Fruit fly (Drosophila melanogaster): ENCODE data around the gene daed.

The daed gene

DNA sequence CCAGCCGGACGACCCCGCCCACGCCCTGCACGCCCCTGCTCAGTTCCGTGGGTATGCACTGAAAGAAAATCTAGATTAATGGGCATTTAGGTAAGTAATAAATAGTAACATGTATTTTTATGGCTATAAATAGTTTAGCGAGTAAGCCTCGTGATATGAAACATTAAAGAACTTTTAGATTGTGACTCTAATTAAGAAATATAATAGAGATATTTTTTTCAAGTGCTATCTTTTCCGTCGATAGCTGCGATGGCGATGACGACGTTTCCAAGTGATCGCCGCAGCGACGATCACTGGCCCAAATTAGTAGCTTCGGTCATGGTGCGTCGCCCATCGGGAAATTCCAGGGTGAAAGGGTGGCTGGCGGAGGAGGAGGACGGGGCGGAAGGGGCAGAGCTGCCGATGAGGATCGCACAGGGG, 36.0 kb downstream of the daed start (continued):
- TF ChIP-seq MTF-1 (GFP tag; optimal IDR thresholded peaks at IDR 0.05; ENCODE audit: borderline replicate concordance) (peak; percentile 84), CG12236 (GFP tag; optimal IDR thresholded peaks at IDR 0.05) (peak; percentile 44), Dip3 (GFP tag; optimal IDR thresholded peaks at IDR 0.05) (peak; percentile 66), Antp (GFP tag; optimal IDR thresholded peaks at IDR 0.05) (peak; percentile 68), en (GFP tag; optimal IDR thresholded peaks at IDR 0.05) (peak; percentile 66), CG12155 (GFP tag; optimal IDR thresholded peaks at IDR 0.05) (peak; percentile 67), Xrp1 (GFP tag; IDR thresholded peaks at IDR 0.05) (peak; percentile 94), Fer3 (tag; optimal IDR thresholded peaks at IDR 0.05) (peak; percentile 88), CG13424 (tag; optimal IDR thresholded peaks at IDR 0.05) (peak; percentile 92), fd96Cb (tag; optimal IDR thresholded peaks at IDR 0.05) (peak; percentile 94), CG1233 (GFP tag; optimal IDR thresholded peaks at IDR 0.05) (peak; percentile 85), row (GFP tag; IDR thresholded peaks at IDR 0.05) (peak; percentile 87), Pdp1 (GFP tag; optimal IDR thresholded peaks at IDR 0.05) (peak; percentile 78 to 83), klu (GFP tag; IDR thresholded peaks at IDR 0.05) (peak; percentile 64), NfI (GFP tag; optimal IDR thresholded peaks at IDR 0.05) (peak; percentile 79), Hr51 (GFP tag; optimal IDR thresholded peaks at IDR 0.05) (peak; percentile 64 to 94), CG30403 (GFP tag; optimal IDR thresholded peaks at IDR 0.05) (peak; percentile 88), gro (GFP tag; optimal IDR thresholded peaks at IDR 0.05) (peak; percentile 50), gfzf (GFP tag; optimal IDR thresholded peaks at IDR 0.05) (no peak), pfk (GFP tag; optimal IDR thresholded peaks at IDR 0.05) (no peak), CG9727 (GFP tag; optimal IDR thresholded peaks at IDR 0.05) (peak; percentile 89), toy (GFP tag; IDR thresholded peaks at IDR 0.05) (peak; percentile 45), ham (GFP tag; IDR thresholded peaks at IDR 0.05) (peak; percentile 60; the same call in 1 of the 2 replicates), CG4617 (GFP tag; optimal IDR thresholded peaks at IDR 0.05; ENCODE audit: borderline replicate concordance) (peak; percentile 46), CG16813 (GFP tag; IDR thresholded peaks at IDR 0.05; ENCODE audit: partially characterized antibody) (no peak), slbo (GFP tag; IDR thresholded peaks at IDR 0.05) (peak; percentile 84), CG10565 (GFP tag; optimal IDR thresholded peaks at IDR 0.05) (peak; percentile 42), Taf1 (GFP tag; IDR thresholded peaks at IDR 0.05) (peak; percentile 44; the same call in 1 of the 2 replicates), CkIIα-i1 (GFP tag; IDR thresholded peaks at IDR 0.05) (peak; percentile 62), Jarid2 (GFP tag; optimal IDR thresholded peaks at IDR 0.05) (peak; percentile 57), CG17912 (GFP tag; optimal IDR thresholded peaks at IDR 0.05) (no peak), Abd-B (GFP tag; optimal IDR thresholded peaks at IDR 0.05) (peak; percentile 85), TFAM (GFP tag; optimal IDR thresholded peaks at IDR 0.05) (peak; percentile 75), Ets97D (GFP tag; optimal IDR thresholded peaks at IDR 0.05) (peak; percentile 62), CG7963 (GFP tag; IDR thresholded peaks at IDR 0.05; ENCODE audit: partially characterized antibody) (no peak), Hsf (GFP tag; optimal IDR thresholded peaks at IDR 0.05) (peak; percentile 75), Dref (GFP tag; IDR thresholded peaks at IDR 0.05) (no peak), Gsc (GFP tag; IDR thresholded peaks at IDR 0.05) (no peak; the same call in 1 of the 2 replicates), HLHmδ (GFP tag; optimal IDR thresholded peaks at IDR 0.05) (no peak), ase (GFP tag; IDR thresholded peaks at IDR 0.05) (peak; percentile 90), ken (GFP tag; IDR thresholded peaks at IDR 0.05) (peak; percentile 91), CG16863 (GFP tag; optimal IDR thresholded peaks at IDR 0.05) (peak; percentile 76), CG10147 (GFP tag; optimal IDR thresholded peaks at IDR 0.05) (peak; percentile 72), NC2α (GFP tag; optimal IDR thresholded peaks at IDR 0.05) (peak; percentile 50), CG10959 (GFP tag; IDR thresholded peaks at IDR 0.05) (peak; percentile 86), bowl (GFP tag; IDR thresholded peaks at IDR 0.05) (peak; percentile 39; the same call in 1 of the 2 replicates), dan (GFP tag; IDR thresholded peaks at IDR 0.05) (peak; percentile 56; the same call in 1 of the 2 replicates), Lhr (GFP tag; optimal IDR thresholded peaks at IDR 0.05) (peak; percentile 83), CG12071 (GFP tag; optimal IDR thresholded peaks at IDR 0.05) (peak; percentile 88), CG2889 (GFP tag; IDR thresholded peaks at IDR 0.05) (peak; percentile 72; the same call in 2 of the 3 replicates)
